Worm (Caenorhabditis elegans) whole organism, young adult: ENCODE results near the gene nlp-61.

Source experiments
- C06A6.2 ChIP-seq: fragments of 200-800 bp; sonication (Bioruptor generic); conservative IDR thresholded peaks from 2 replicates; pipeline ENCODE4 v1.3.6; 2022; ENCODE audit warnings: missing genetic modification characterization, missing compliant biosample characterization
- T26A5.8 ChIP-seq: sonication (generic microtip); optimal IDR thresholded peaks from 2 replicates; lab custom pipeline; 2016; ENCODE audit warnings: missing genetic modification characterization, missing compliant biosample characterization
- ama-1 ChIP-seq, 3 experiments: fragments of 150-350 bp in 1 of 3; sonication (generic microtip) in 2 of 3; optimal IDR thresholded peaks; 2 replicates each; lab custom pipeline; 2014 to 2018; ENCODE audit warnings: missing biosample characterization in 2 of 3, missing genetic modification characterization in 2 of 3, missing genetic modification reagents in 2 of 3
- madf-10 ChIP-seq: sonication (generic microtip); optimal IDR thresholded peaks from 2 replicates; lab custom pipeline; 2016; ENCODE audit warnings: mild to moderate bottlenecking, missing genetic modification characterization, missing compliant biosample characterization
- nhr-120 ChIP-seq: fragments of 200-800 bp; sonication (Bioruptor generic); IDR thresholded peaks from 2 replicates; pipeline ENCODE4 v1.3.6; 2022; ENCODE audit warnings: missing genetic modification characterization, missing compliant biosample characterization
- nhr-27 ChIP-seq: fragments of 200-800 bp; sonication (Bioruptor generic); optimal IDR thresholded peaks from 2 replicates; lab custom pipeline; 2018; ENCODE audit warnings: mild to moderate bottlenecking, missing genetic modification characterization, moderate library complexity, missing compliant biosample characterization
- sptf-2 ChIP-seq: fragments of 200-800 bp; sonication (Bioruptor generic); optimal IDR thresholded peaks from 2 replicates; lab custom pipeline; 2018; ENCODE audit warnings: mild to moderate bottlenecking, missing genetic modification characterization, missing compliant biosample characterization
- tlf-1 ChIP-seq: fragments of 200-800 bp; sonication (Bioruptor generic); optimal IDR thresholded peaks from 2 replicates; lab custom pipeline; 2018; ENCODE audit warnings: mild to moderate bottlenecking, missing genetic modification characterization, missing compliant biosample characterization

ce11 chrX:7636037-7636436 is 8.6 kb downstream of the nlp-61 start:
- TF ChIP-seq sptf-2 (GFP tag; lab: Kevin White, UChicago) (no peak), T26A5.8 (tag; lab: Kevin White, UChicago) (no peak), ama-1 (optimal IDR thresholded peaks at IDR 0.05; lab: Kevin White, UChicago) (no peak), ama-1 (GFP tag; optimal IDR thresholded peaks at IDR 0.05; lab: Kevin White, UChicago) (no peak), tlf-1 (GFP tag; lab: Kevin White, UChicago) (no peak), nhr-27 (tag; lab: Kevin White, UChicago) (no peak), nhr-120 (no peak), C06A6.2 (GFP tag; lab: Robert Waterston, UW) (no peak), madf-10 (tag; lab: Kevin White, UChicago) (no peak)
